Worm (Caenorhabditis elegans): ENCODE measurements around the gene pes-5.
A peak's percentile ranks its signal among the peaks of the same experiment; 100 is the strongest.

ce11 chrII:11874674-11875198 is 44.9 kb upstream of the pes-5 start, which contains the start of the genes npp-3 and top-2:
- TF ChIP-seq lin-13 (GFP tag; optimal IDR thresholded peaks at IDR 0.05) (peak; percentile 93), pqm-1 (tag; optimal IDR thresholded peaks at IDR 0.05) (no peak)
